Worm (Caenorhabditis elegans): ENCODE results near the gene T25B9.2.

Gene T25B9.2

DNA sequence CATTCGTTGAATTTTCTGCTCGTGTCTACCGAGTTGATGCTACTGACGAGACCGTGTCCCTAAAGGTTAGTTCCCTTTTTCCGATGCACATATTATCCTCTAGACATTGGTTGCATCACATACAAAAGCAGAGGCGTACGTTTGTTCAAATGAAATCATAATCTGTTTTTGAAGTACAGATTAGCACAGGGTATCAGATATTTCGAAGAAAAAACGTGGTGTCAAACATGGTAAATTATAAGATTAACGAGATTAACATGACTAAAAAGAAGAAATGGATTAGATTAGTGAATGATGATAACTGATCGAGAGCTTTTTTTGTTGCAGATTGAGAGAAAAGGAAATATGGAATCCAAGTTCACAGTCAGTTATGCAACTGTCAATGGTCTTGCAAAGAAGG is 32.8 kb downstream of the T25B9.2 start:
- TF ChIP-seq lin-13 (tag; optimal IDR thresholded peaks at IDR 0.05): no peak
- no peak for TF ChIP-seq mab-5 (tag; optimal IDR thresholded peaks at IDR 0.05)
- no peak for TF ChIP-seq blmp-1 (tag; optimal IDR thresholded peaks at IDR 0.05)
- TF ChIP-seq mep-1 (tag; optimal IDR thresholded peaks at IDR 0.05): no peak
- no peak for TF ChIP-seq unc-120 (tag; optimal IDR thresholded peaks at IDR 0.05; ENCODE audit: poor library complexity, severe bottlenecking)
- no peak for TF ChIP-seq snpc-4 (tag; optimal IDR thresholded peaks at IDR 0.05)
- TF ChIP-seq bed-3 (GFP tag; optimal IDR thresholded peaks at IDR 0.05): no peak
- TF ChIP-seq sptf-1 (tag; optimal IDR thresholded peaks at IDR 0.05): no peak
- TF ChIP-seq ceh-39 (tag; optimal IDR thresholded peaks at IDR 0.05): no peak
- TF ChIP-seq cnd-1 (tag; optimal IDR thresholded peaks at IDR 0.05): no peak
- TF ChIP-seq unc-62 (GFP tag; optimal IDR thresholded peaks at IDR 0.05): no peak
- TF ChIP-seq elt-3 (tag; optimal IDR thresholded peaks at IDR 0.05): no peak
- no peak for TF ChIP-seq zip-8 (tag; optimal IDR thresholded peaks at IDR 0.05)
- TF ChIP-seq flh-1 (GFP tag; optimal IDR thresholded peaks at IDR 0.05): no peak
- TF ChIP-seq drap-1 (GFP tag; optimal IDR thresholded peaks at IDR 0.05): no peak
- no peak for TF ChIP-seq lin-32 (GFP tag; optimal IDR thresholded peaks at IDR 0.05)
- TF ChIP-seq nhr-237 (tag; optimal IDR thresholded peaks at IDR 0.05): no peak

DNA sequence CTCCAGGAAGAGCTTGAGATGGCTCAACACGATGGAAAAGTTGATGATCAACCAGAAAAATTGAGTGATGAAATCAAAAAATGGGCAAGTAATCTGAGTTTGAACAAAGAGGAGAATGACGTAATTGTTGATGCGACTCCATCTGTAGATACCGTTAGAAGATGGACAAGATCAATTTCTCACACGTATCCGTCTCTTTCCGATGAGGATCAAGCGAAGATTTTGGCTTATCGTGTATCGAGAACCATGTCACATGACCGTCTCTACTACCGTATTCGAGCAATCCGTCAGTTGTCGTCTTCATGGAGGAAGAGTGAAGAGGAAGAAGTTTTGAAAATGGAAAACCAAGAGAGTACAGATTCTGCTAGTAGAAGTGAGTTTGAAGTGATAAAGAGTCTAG is 33.6 kb downstream of the T25B9.2 start:
- TF ChIP-seq elt-1 (tag; optimal IDR thresholded peaks at IDR 0.05; ENCODE audit: borderline replicate concordance, insufficient read depth) (peak; percentile 83), blmp-1 (tag; optimal IDR thresholded peaks at IDR 0.05) (no peak)

DNA sequence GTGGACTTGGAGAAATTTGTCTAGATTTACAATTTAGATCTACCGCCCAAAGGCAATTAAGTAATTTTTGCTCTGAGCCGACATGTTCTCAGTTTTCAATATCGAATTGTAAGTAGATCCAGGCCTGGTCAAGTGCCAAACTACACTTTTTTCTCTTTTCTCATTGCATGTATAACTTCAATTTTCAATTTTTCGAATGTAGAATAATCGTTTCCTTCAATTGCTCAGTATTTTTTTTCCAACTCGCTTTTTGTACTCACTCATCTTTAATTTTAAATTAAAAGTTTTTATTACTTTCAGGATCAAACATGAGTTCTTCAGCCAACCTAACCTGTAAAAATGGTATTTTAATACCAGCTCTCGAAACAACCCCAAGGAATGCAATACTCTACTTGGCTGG is 35.3 kb downstream of the T25B9.2 start, which contains the start of gene ncx-3:
TSS of gene ncx-3 (plus strand) at position 301 of the 400 bp plus-strand sequence.
- TF ChIP-seq ham-2 (GFP tag; optimal IDR thresholded peaks at IDR 0.05) (no peak), ceh-39 (tag; optimal IDR thresholded peaks at IDR 0.05) (no peak), sem-2 (GFP tag; optimal IDR thresholded peaks at IDR 0.05) (no peak), lin-13 (tag; optimal IDR thresholded peaks at IDR 0.05) (no peak), nhr-2 (tag; optimal IDR thresholded peaks at IDR 0.05) (no peak), drap-1 (GFP tag; optimal IDR thresholded peaks at IDR 0.05) (no peak), pha-4 (tag; optimal IDR thresholded peaks at IDR 0.05) (no peak), elt-1 (tag; optimal IDR thresholded peaks at IDR 0.05; ENCODE audit: borderline replicate concordance, insufficient read depth) (no peak)

DNA sequence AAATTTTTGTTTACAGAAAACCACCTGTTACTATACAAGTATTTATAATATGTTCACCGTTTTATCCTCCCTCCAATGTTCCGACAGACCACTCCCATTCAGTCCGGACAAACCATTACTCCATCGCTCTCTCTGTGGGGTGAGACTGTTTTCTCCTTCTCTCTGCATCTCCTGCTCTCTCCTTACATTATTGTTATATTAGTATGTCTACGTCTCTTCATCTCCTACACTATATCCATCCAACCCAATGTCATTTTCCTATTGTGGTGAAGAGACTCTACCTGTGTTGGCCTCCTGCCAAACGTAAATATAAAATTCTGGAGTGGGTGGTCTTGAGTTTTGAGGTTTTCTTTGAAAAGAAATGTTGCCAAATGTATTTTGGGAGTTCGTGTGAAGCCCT is 37.0 kb downstream of the T25B9.2 start:
- TF ChIP-seq mls-2 (tag; optimal IDR thresholded peaks at IDR 0.05) (no peak), hlh-1 (tag; optimal IDR thresholded peaks at IDR 0.05) (no peak), mab-5 (tag; optimal IDR thresholded peaks at IDR 0.05) (no peak), pha-4 (tag; optimal IDR thresholded peaks at IDR 0.05) (peak; percentile 7), nhr-237 (tag; optimal IDR thresholded peaks at IDR 0.05) (no peak), ceh-83 (GFP tag; optimal IDR thresholded peaks at IDR 0.05) (no peak), nhr-2 (tag; optimal IDR thresholded peaks at IDR 0.05) (peak; percentile 29)

DNA sequence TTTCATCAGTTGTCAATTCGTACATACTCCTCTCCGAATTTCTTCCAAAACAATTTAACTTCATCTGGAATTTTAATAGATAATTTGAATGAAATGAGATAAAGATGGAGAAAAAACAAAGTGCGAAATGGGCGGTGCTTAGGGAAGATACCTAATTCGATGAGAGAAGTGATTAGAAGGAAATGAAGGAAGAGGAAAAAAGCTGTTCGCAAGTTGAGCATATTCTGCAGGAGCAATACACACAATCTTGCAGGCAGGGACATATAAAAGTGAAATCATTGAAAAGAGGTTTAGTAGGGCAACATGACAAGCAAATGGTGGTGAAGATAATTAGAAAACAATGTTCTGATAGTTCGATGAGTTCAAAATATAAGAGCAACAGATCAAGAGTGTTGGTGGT is 39.9 kb downstream of the T25B9.2 start, which contains the start of gene glb-21:
TSS of gene glb-21 (minus strand) at position 66 of the 400 bp plus-strand sequence.
- TF ChIP-seq unc-39 (tag; optimal IDR thresholded peaks at IDR 0.05) (no peak), M03D4.4 (tag; optimal IDR thresholded peaks at IDR 0.05) (no peak), nhr-12 (tag; optimal IDR thresholded peaks at IDR 0.05) (no peak), ztf-11 (tag; optimal IDR thresholded peaks at IDR 0.05) (no peak), sem-2 (GFP tag; optimal IDR thresholded peaks at IDR 0.05) (no peak), lsy-2 (tag; optimal IDR thresholded peaks at IDR 0.05) (no peak), ceh-39 (tag; optimal IDR thresholded peaks at IDR 0.05) (no peak), flh-1 (GFP tag; optimal IDR thresholded peaks at IDR 0.05) (no peak)

DNA sequence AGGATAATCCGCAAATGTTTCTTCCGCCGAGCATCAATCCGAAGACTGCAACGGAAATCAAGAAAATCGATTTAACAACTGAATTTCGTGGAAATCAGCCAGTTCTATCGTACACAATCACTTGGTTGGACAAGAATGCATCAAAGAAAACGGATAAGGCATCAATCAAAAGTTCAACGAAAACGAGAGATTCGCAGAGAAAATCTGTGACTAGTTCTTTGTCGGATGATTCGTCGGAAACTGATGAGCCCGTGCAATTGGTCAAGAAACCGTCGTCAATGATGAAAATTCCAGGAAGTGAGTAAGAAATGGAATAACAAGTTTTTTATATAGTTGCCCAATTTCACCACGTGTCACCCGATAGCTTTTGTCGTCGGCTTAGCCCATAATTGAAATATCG is 45.5 kb downstream of the T25B9.2 start, which contains the start of gene R102.6:
TSS of gene R102.6 (minus strand) at position 101 of the 400 bp plus-strand sequence.
- TF ChIP-seq ham-2 (GFP tag; optimal IDR thresholded peaks at IDR 0.05) (no peak), ceh-39 (tag; optimal IDR thresholded peaks at IDR 0.05) (no peak), ztf-11 (tag; optimal IDR thresholded peaks at IDR 0.05) (no peak), mep-1 (tag; optimal IDR thresholded peaks at IDR 0.05) (no peak), sem-2 (GFP tag; optimal IDR thresholded peaks at IDR 0.05) (no peak)

All from whole organism, mixed stage, embryonic.